Fruit fly (Drosophila melanogaster): ENCODE measurements around the gene CG12477.

dm6 chr3L:18767950-18768781, 45.1 kb upstream of the CG12477 start:
- no peak for TF ChIP-seq EcR (GFP tag; optimal IDR thresholded peaks at IDR 0.05)
- TF ChIP-seq Ets98B (GFP tag; IDR thresholded peaks at IDR 0.05): no peak
- TF ChIP-seq CG15710 (tag; optimal IDR thresholded peaks at IDR 0.05): peak; percentile 15
- no peak for TF ChIP-seq CG10348 (GFP tag; IDR thresholded peaks at IDR 0.05)
- TF ChIP-seq CG14655 (GFP tag; optimal IDR thresholded peaks at IDR 0.05): no peak
- TF ChIP-seq Pif1B (GFP tag; optimal IDR thresholded peaks at IDR 0.05): no peak
- TF ChIP-seq CG12605 (GFP tag; IDR thresholded peaks at IDR 0.05): no peak

All from whole organism, pupa.